Worm (Caenorhabditis elegans) whole organism, midembryonic: ENCODE results near the gene C03E10.3.

Source experiments
- cog-1 ChIP-seq: sonication (generic microtip); optimal IDR thresholded peaks from 2 replicates; lab custom pipeline; 2016; ENCODE audit warnings: missing genetic modification characterization, missing compliant biosample characterization
- klf-2 ChIP-seq: fragments of 200-800 bp; sonication (Bioruptor generic); conservative IDR thresholded peaks from 2 replicates; pipeline ENCODE4 v1.3.6; 2022; ENCODE audit warnings: missing genetic modification reagents, missing genetic modification characterization, missing compliant biosample characterization
- med-1 ChIP-seq: sonication (generic microtip); optimal IDR thresholded peaks from 2 replicates; lab custom pipeline; 2017; ENCODE audit warnings: missing genetic modification characterization, mild to moderate bottlenecking, missing compliant biosample characterization, antibody characterized with exemption, missing genetic modification reagents; ENCODE audit not compliant: insufficient read depth
- ztf-23 ChIP-seq: fragments of 200-800 bp; sonication (Bioruptor generic); IDR thresholded peaks from 2 replicates; pipeline ENCODE4 v1.3.6; 2022; ENCODE audit warnings: missing genetic modification reagents, missing genetic modification characterization, missing compliant biosample characterization
- ztf-29 ChIP-seq: fragments of 200-800 bp; sonication (Bioruptor generic); IDR thresholded peaks from 2 replicates; pipeline ENCODE4 v1.3.6; 2022; ENCODE audit warnings: missing genetic modification reagents, missing genetic modification characterization, missing compliant biosample characterization

DNA sequence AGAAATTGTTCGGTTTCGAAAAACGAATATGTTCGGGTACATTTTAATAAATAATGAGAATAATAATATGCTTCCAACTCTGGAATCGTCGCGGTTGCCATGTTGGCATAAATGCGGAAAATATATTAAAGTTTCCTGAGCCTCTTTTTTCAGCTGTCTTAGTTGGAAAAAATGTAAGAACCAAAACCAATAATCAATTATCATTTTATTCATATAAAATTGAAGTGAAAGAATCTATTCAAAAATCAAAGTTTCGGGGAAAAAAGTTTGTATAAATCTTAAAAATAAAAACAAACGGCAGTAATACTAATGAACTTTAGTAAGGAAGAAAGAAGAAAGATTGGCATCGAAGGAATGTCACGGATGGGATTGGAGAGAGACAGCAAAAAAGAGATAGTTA is 18.7 kb downstream of the C03E10.3 start, which contains the start of gene srh-45:
- TF ChIP-seq cog-1 (no peak), klf-2 (GFP tag; lab: Robert Waterston, UW) (no peak), ztf-29 (GFP tag; lab: Robert Waterston, UW) (no peak), med-1 (GFP tag; lab: Kevin White, UChicago) (no peak), ztf-23 (GFP tag; lab: Robert Waterston, UW) (no peak)
